Worm (Caenorhabditis elegans): ENCODE data around the gene F43H9.3.

ce11 chrV:8072047-8072446 is 47.3 kb upstream of the F43H9.3 start, which contains the start of gene str-144:
- no peak for TF ChIP-seq flt-1 (GFP tag; IDR thresholded peaks at IDR 0.05)
- no peak for TF ChIP-seq ama-1 (optimal IDR thresholded peaks at IDR 0.05)
- TF ChIP-seq ceh-13 (GFP tag; optimal IDR thresholded peaks at IDR 0.05) = no peak
- no peak for TF ChIP-seq tbx-11 (GFP tag; IDR thresholded peaks at IDR 0.05)
- no peak for TF ChIP-seq ets-7 (tag; optimal IDR thresholded peaks at IDR 0.05)
- TF ChIP-seq aly-1 (tag; optimal IDR thresholded peaks at IDR 0.05) = no peak
- TF ChIP-seq scrt-1 (GFP tag; IDR thresholded peaks at IDR 0.05) = no peak
- TF ChIP-seq hmbx-1 (tag; optimal IDR thresholded peaks at IDR 0.05) = no peak
- TF ChIP-seq pes-1 (GFP tag; IDR thresholded peaks at IDR 0.05) = no peak
- no peak for TF ChIP-seq F13C5.2 (tag; optimal IDR thresholded peaks at IDR 0.05)

Data from whole organism, early embryonic.